Worm (Caenorhabditis elegans) whole organism, mixed stage, embryonic: Measurements from ENCODE around the gene lgc-33.

ENCODE experiments used
- M03D4.4 ChIP-seq: sonication (generic microtip); optimal IDR thresholded peaks from 2 replicates; lab custom pipeline; 2017; ENCODE audit warnings: mild to moderate bottlenecking, missing genetic modification characterization, missing compliant biosample characterization
- bed-3 ChIP-seq: fragments of 200-800 bp; sonication (Bioruptor generic); optimal IDR thresholded peaks from 3 replicates; lab custom pipeline; 2018; ENCODE audit warnings: mild to moderate bottlenecking, missing genetic modification characterization, moderate library complexity, missing compliant biosample characterization
- blmp-1 ChIP-seq: fragments of 150-350 bp; optimal IDR thresholded peaks from 2 replicates; lab custom pipeline; 2014; ENCODE audit warnings: missing biosample characterization, missing genetic modification characterization
- ceh-39 ChIP-seq: fragments of 150-350 bp; optimal IDR thresholded peaks from 2 replicates; lab custom pipeline; 2014; ENCODE audit warnings: missing biosample characterization, missing genetic modification characterization
- ceh-43 ChIP-seq: fragments of 200-800 bp; sonication (Bioruptor generic); optimal IDR thresholded peaks from 2 replicates; lab custom pipeline; 2018; ENCODE audit warnings: mild to moderate bottlenecking, missing genetic modification characterization, moderate library complexity, missing compliant biosample characterization
- ceh-83 ChIP-seq: fragments of 200-800 bp; sonication (Bioruptor generic); optimal IDR thresholded peaks from 2 replicates; lab custom pipeline; 2018; ENCODE audit warnings: mild to moderate bottlenecking, missing genetic modification characterization, missing compliant biosample characterization
- ces-1 ChIP-seq: fragments of 150-350 bp; optimal IDR thresholded peaks from 2 replicates; lab custom pipeline; 2014; ENCODE audit warnings: missing biosample characterization, missing genetic modification reagents, missing genetic modification characterization
- drap-1 ChIP-seq: fragments of 200-800 bp; sonication (Bioruptor generic); optimal IDR thresholded peaks from 3 replicates; lab custom pipeline; 2018; ENCODE audit warnings: mild to moderate bottlenecking, missing genetic modification characterization, missing compliant biosample characterization
- elt-1 ChIP-seq: sonication (generic microtip); optimal IDR thresholded peaks from 2 replicates; lab custom pipeline; 2017; ENCODE audit warnings: missing genetic modification characterization, mild to moderate bottlenecking, missing compliant biosample characterization, antibody characterized with exemption, moderate library complexity, borderline replicate concordance; ENCODE audit not compliant: insufficient read depth
- elt-3 ChIP-seq: fragments of 150-350 bp; optimal IDR thresholded peaks from 2 replicates; lab custom pipeline; 2014; ENCODE audit warnings: missing biosample characterization, missing genetic modification characterization
- flh-1 ChIP-seq: fragments of 200-800 bp; sonication (Bioruptor generic); optimal IDR thresholded peaks from 2 replicates; lab custom pipeline; 2018; ENCODE audit warnings: mild to moderate bottlenecking, missing genetic modification characterization, moderate library complexity, missing compliant biosample characterization
- ham-2 ChIP-seq: fragments of 200-800 bp; sonication (Bioruptor generic); optimal IDR thresholded peaks from 2 replicates; lab custom pipeline; 2018; ENCODE audit warnings: mild to moderate bottlenecking, missing genetic modification characterization, missing compliant biosample characterization
- hlh-1 ChIP-seq: fragments of 150-350 bp; optimal IDR thresholded peaks from 2 replicates; lab custom pipeline; 2014; ENCODE audit warnings: missing biosample characterization, missing genetic modification reagents, missing genetic modification characterization
- lin-13 ChIP-seq: fragments of 150-350 bp; optimal IDR thresholded peaks from 2 replicates; lab custom pipeline; 2014; ENCODE audit warnings: missing biosample characterization, missing genetic modification characterization
- lin-32 ChIP-seq: fragments of 200-800 bp; sonication (Bioruptor generic); optimal IDR thresholded peaks from 2 replicates; lab custom pipeline; 2018; ENCODE audit warnings: mild to moderate bottlenecking, missing genetic modification characterization, missing compliant biosample characterization
- lsy-2 ChIP-seq: fragments of 150-350 bp; optimal IDR thresholded peaks from 2 replicates; lab custom pipeline; 2014; ENCODE audit warnings: missing biosample characterization, missing genetic modification characterization
- mab-5 ChIP-seq: fragments of 150-350 bp; optimal IDR thresholded peaks from 2 replicates; lab custom pipeline; 2014; ENCODE audit warnings: missing biosample characterization, missing genetic modification characterization
- mep-1 ChIP-seq: fragments of 150-350 bp; optimal IDR thresholded peaks from 2 replicates; lab custom pipeline; 2017; ENCODE audit warnings: missing biosample characterization, missing genetic modification reagents, missing genetic modification characterization, inconsistent platforms
- mls-2 ChIP-seq: sonication (generic microtip); optimal IDR thresholded peaks from 2 replicates; lab custom pipeline; 2016; ENCODE audit warnings: mild to moderate bottlenecking, missing genetic modification characterization, moderate library complexity, missing compliant biosample characterization
- nhr-12 ChIP-seq: fragments of 150-350 bp; optimal IDR thresholded peaks from 2 replicates; lab custom pipeline; 2014; ENCODE audit warnings: missing biosample characterization, missing genetic modification characterization
- nhr-2 ChIP-seq: fragments of 150-350 bp; optimal IDR thresholded peaks from 2 replicates; lab custom pipeline; 2014; ENCODE audit warnings: missing biosample characterization, missing genetic modification characterization
- nhr-237 ChIP-seq: fragments of 150-350 bp; optimal IDR thresholded peaks from 2 replicates; lab custom pipeline; 2014; ENCODE audit warnings: missing biosample characterization, missing genetic modification characterization
- nhr-28 ChIP-seq: fragments of 150-350 bp; optimal IDR thresholded peaks from 2 replicates; lab custom pipeline; 2014; ENCODE audit warnings: missing biosample characterization, missing genetic modification characterization
- pha-4 ChIP-seq: fragments of 150-350 bp; optimal IDR thresholded peaks from 2 replicates; lab custom pipeline; 2018; ENCODE audit warnings: missing biosample characterization, missing genetic modification reagents, missing genetic modification characterization
- sem-2 ChIP-seq: fragments of 200-800 bp; sonication (Bioruptor generic); optimal IDR thresholded peaks from 2 replicates; lab custom pipeline; 2018; ENCODE audit warnings: mild to moderate bottlenecking, missing genetic modification characterization, missing compliant biosample characterization
- snpc-4 ChIP-seq: fragments of 150-350 bp; optimal IDR thresholded peaks from 2 replicates; lab custom pipeline; 2014; ENCODE audit warnings: missing biosample characterization, missing genetic modification characterization
- sptf-1 ChIP-seq: sonication (generic microtip); optimal IDR thresholded peaks from 2 replicates; lab custom pipeline; 2017; ENCODE audit warnings: mild to moderate bottlenecking, missing genetic modification characterization, moderate library complexity, missing compliant biosample characterization
- tbx-8 ChIP-seq: fragments of 200-800 bp; sonication (Bioruptor generic); optimal IDR thresholded peaks from 2 replicates; lab custom pipeline; 2018; ENCODE audit warnings: mild to moderate bottlenecking, missing genetic modification characterization, moderate library complexity, missing compliant biosample characterization
- unc-120 ChIP-seq: sonication (generic microtip); optimal IDR thresholded peaks from 2 replicates; lab custom pipeline; 2017; ENCODE audit warnings: missing genetic modification characterization, missing compliant biosample characterization; ENCODE audit not compliant: poor library complexity, severe bottlenecking
- unc-39 ChIP-seq: fragments of 150-350 bp; optimal IDR thresholded peaks from 2 replicates; lab custom pipeline; 2014; ENCODE audit warnings: missing biosample characterization, missing genetic modification characterization
- unc-62 ChIP-seq: fragments of 150-350 bp; optimal IDR thresholded peaks from 2 replicates; lab custom pipeline; 2014; ENCODE audit warnings: missing biosample characterization, missing genetic modification reagents, missing genetic modification characterization
- zip-8 ChIP-seq: fragments of 150-350 bp; optimal IDR thresholded peaks from 2 replicates; lab custom pipeline; 2014; ENCODE audit warnings: missing biosample characterization, missing genetic modification characterization
- ztf-11 ChIP-seq: fragments of 150-350 bp; optimal IDR thresholded peaks from 2 replicates; lab custom pipeline; 2014; ENCODE audit warnings: missing biosample characterization, missing genetic modification characterization

Gene lgc-33

ce11 chrIV:826145-826544, 19.2 kb upstream of the lgc-33 start:
- no peak for TF ChIP-seq ceh-83 (GFP tag; lab: Kevin White, UChicago)
- TF ChIP-seq lin-32 (GFP tag; lab: Kevin White, UChicago) = no peak
- no peak for TF ChIP-seq tbx-8 (GFP tag; lab: Kevin White, UChicago)
- no peak for TF ChIP-seq unc-62 (GFP tag; lab: Kevin White, UChicago)
- TF ChIP-seq nhr-28 = no peak
- no peak for TF ChIP-seq ztf-11 (tag; lab: Kevin White, UChicago)
- TF ChIP-seq bed-3 (GFP tag; lab: Kevin White, UChicago) = no peak
- TF ChIP-seq lsy-2 (tag; lab: Kevin White, UChicago) = no peak
- TF ChIP-seq zip-8 (tag; lab: Kevin White, UChicago) = no peak
- no peak for TF ChIP-seq elt-3 (tag; lab: Kevin White, UChicago)
- no peak for TF ChIP-seq mls-2
- no peak for TF ChIP-seq unc-39 (tag; lab: Kevin White, UChicago)
- no peak for TF ChIP-seq mab-5 (tag; lab: Kevin White, UChicago)
- TF ChIP-seq sem-2 = no peak

ce11 chrIV:828427-828826, 16.9 kb upstream of the lgc-33 start:
- TF ChIP-seq ceh-43 (no peak), unc-62 (GFP tag; lab: Kevin White, UChicago) (peak; percentile 12), ces-1 (GFP tag; lab: Kevin White, UChicago) (peak; percentile 82), nhr-12 (tag; lab: Kevin White, UChicago) (no peak), nhr-237 (tag; lab: Kevin White, UChicago) (peak; percentile 11), hlh-1 (peak; percentile 33), lsy-2 (tag; lab: Kevin White, UChicago) (peak; percentile 65), pha-4 (tag; lab: Kevin White, UChicago) (peak; percentile 55), lin-13 (peak; percentile 19), unc-120 (tag; lab: Kevin White, UChicago) (peak; percentile 10), mep-1 (tag; lab: Kevin White, UChicago) (peak; percentile 65), sem-2 (no peak), ham-2 (GFP tag; lab: Kevin White, UChicago) (peak; percentile 48), drap-1 (GFP tag; lab: Kevin White, UChicago) (peak; percentile 9), ceh-39 (tag; lab: Kevin White, UChicago) (peak; percentile 71), blmp-1 (tag; lab: Kevin White, UChicago) (no peak)
- TF ChIP-seq, all 35 proteins: peak for 12

ce11 chrIV:829107-829506, 16.2 kb upstream of the lgc-33 start:
- TF ChIP-seq ces-1 (GFP tag; lab: Kevin White, UChicago) = no peak
- no peak for TF ChIP-seq tbx-8 (GFP tag; lab: Kevin White, UChicago)

DNA sequence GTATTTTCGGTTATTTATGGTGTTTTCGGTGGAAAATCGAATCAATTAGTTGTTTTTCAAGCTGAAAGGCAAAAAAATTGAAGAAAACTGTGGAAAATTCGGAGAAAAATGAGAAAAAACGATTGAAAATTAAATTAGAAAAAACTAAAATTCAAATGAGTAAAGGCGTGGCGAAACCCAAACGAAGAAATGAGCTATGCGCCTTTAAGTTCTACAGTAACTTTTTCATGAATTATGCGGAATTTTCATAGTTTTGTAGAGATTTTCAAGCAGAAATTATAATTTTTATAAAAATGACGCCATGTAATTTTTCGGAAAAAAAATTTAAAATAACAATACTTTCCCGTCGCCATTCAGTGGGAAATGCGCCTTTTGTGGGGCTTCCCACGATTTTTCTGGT, 15.6 kb upstream of the lgc-33 start:
- TF ChIP-seq snpc-4 (no peak), sptf-1 (tag; lab: Kevin White, UChicago) (no peak), ceh-43 (no peak), M03D4.4 (tag; lab: Kevin White, UChicago) (no peak), pha-4 (tag; lab: Kevin White, UChicago) (no peak), sem-2 (no peak), elt-1 (tag; lab: Kevin White, UChicago) (no peak), nhr-2 (tag; lab: Kevin White, UChicago) (no peak), flh-1 (GFP tag; lab: Kevin White, UChicago) (no peak), mep-1 (tag; lab: Kevin White, UChicago) (no peak), lin-32 (GFP tag; lab: Kevin White, UChicago) (no peak), ceh-83 (GFP tag; lab: Kevin White, UChicago) (no peak), nhr-237 (tag; lab: Kevin White, UChicago) (no peak), nhr-28 (no peak)
